Fruit fly (Drosophila melanogaster) ovary, adult (tissue): Measurements from ENCODE around the gene Pdh.

Experiments
- CG17801 ChIP-seq: fragments of 200-800 bp; optimal IDR thresholded peaks from 2 replicates; lab custom pipeline; 2019; ENCODE audit warnings: missing biosample characterization, mild to moderate bottlenecking, missing genetic modification characterization, moderate library complexity; ENCODE audit not compliant: partially characterized antibody

Pdh gene

DNA sequence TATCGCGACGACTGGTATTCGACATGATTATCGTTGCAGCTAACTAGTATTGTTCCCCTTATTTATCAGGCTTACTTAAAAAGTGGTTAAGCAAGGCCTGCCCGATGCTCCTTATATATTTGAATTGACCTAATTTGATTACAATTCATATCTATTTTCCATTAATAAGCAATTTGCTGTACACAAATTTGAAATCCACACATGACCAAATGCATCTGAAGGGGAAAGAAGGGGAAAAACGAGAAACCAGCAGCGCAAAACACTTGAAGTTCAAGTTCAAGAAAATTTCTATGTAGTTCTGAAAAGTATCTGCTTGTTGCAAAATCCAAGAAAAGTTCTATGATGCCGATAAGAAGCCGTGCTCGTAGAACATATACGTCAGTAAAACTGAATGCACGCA lies 27.4 kb downstream of the Pdh start, which contains the start of the genes CG13040 and CG13039:
Gene CG13040, minus strand, starts transcription at position 101 of the 400 bp plus-strand sequence.
Gene CG13039, minus strand, starts transcription at position 106 of the 400 bp plus-strand sequence.
- no peak for TF ChIP-seq CG17801

DNA sequence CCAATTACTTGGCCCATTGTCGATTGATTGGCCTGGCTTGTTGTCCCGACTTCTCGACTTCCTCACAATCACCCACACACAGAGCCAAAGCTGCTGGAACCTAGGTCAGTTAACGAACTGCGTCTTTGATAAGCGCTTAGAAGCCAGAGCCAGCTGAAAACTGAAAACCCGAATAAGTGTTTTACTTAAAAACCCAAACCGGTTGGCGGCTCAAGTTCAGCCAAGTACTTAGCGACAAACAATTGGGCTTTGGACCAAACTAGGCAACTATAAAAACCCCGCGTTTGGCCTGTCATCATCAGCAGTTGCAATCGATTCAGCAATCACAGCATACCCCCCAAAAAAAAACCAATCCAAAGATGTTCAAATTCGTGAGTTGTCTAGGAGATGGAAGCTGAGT lies 30.7 kb downstream of the Pdh start, which contains the start of gene CG13059:
Gene CG13059, plus strand, starts transcription at position 301 of the 400 bp plus-strand sequence.
- TF ChIP-seq CG17801 = no peak

- TF ChIP-seq CG17801 = no peak
Observed at dm6 chr3L:16321172-16321571, 32.9 kb downstream of the Pdh start, which contains the start of gene CG42718. Gene CG42718, minus strand, starts transcription at chr3L:16321272.

DNA sequence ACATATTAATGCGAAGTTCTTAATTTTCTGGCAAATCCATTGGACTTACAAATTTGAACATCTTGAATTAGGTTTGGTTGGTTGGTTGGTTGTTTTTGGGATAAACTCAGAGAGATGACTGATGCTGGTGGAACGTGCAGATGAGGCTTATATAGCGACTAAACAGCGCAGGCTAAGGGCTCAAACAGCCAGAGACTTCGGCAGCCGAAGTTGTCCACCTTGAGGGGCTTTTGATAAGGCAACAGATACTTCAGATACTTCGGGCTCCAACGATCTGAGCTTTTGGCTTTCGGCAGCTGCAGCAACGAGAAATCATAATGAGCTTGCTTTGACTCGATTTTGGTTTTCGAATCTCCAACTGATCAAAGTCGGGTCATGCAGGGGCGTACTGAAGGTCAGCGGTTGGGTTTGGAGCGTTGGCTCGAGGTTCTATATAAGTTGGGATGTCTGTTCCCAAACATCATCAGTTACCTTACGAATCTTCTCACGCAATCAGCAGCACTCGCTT lies 34.6 kb downstream of the Pdh start, which contains the start of the genes CG13041 and CG13060:
Gene CG13041, minus strand, starts transcription at position 128 of the 508 bp plus-strand sequence.
Gene CG13060, plus strand, starts transcription at position 458 of the 508 bp plus-strand sequence.
- TF ChIP-seq CG17801 = no peak

DNA sequence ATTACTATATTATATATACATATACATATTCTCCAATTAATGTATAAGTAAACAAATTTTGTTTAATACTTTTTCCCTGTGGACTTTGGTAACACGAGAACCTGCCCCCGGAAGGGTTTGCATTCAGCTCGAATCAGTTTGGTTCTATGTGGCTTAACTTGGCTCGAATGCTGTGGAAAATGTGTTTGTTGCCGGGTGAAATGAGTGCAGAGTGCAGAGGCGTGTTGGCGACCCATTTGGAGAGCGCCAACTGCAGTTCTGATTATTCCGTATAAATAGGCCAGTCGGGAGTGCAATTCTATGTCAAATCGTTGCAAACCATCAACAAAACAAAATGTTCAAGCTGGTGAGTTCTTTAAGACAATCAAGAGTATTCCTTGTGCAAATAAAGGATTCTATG lies 36.4 kb downstream of the Pdh start, which contains the start of gene Nplp3:
Gene Nplp3, plus strand, starts transcription at position 301 of the 400 bp plus-strand sequence.
- no peak for TF ChIP-seq CG17801

DNA sequence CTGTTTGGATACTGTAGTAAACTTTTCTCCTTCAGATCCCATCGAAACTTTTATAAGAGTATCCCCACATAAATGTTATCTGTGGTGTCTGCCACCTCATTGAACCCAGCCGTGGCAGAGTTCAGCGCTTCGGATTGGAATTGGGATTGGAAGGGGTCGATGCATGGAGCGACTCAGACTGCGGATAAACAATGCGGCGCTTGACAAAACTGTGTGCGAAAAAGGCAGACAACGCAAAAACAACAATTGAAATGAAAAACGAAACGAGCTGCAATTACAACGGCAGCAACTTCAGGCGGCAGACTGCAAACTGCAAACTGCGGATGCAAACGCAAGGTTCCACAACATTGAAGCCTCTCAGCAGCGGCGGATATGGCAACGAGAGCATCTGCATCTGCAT lies 40.1 kb downstream of the Pdh start, which contains the start of gene CG13062:
Gene CG13062, plus strand, starts transcription at position 301 of the 400 bp plus-strand sequence.
- TF ChIP-seq CG17801 = no peak

dm6 chr3L:16309972-16310371 lies 44.1 kb downstream of the Pdh start:
- TF ChIP-seq CG17801 = no peak

DNA sequence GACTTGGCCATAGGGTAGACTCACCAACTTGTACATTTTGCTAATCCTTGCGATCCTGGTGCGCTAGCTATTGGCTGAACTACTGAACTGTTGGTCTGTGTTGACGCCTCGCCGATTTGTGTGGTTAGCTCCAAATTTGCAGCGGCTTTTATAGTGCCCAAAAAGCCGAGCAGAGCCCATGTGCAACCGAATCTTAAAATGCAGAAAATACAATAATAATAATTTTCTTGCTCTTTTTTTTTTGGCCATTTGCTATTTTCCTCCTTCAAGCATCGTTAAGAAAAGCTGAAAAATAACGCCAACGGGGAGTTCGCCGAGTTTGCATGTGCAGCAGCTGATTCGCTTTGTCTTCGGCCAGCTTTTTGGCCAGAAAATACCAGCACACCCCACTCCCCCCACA lies 45.7 kb downstream of the Pdh start, which contains the start of gene CG13042:
Gene CG13042, minus strand, starts transcription at position 101 of the 400 bp plus-strand sequence.
- TF ChIP-seq CG17801 = no peak

DNA sequence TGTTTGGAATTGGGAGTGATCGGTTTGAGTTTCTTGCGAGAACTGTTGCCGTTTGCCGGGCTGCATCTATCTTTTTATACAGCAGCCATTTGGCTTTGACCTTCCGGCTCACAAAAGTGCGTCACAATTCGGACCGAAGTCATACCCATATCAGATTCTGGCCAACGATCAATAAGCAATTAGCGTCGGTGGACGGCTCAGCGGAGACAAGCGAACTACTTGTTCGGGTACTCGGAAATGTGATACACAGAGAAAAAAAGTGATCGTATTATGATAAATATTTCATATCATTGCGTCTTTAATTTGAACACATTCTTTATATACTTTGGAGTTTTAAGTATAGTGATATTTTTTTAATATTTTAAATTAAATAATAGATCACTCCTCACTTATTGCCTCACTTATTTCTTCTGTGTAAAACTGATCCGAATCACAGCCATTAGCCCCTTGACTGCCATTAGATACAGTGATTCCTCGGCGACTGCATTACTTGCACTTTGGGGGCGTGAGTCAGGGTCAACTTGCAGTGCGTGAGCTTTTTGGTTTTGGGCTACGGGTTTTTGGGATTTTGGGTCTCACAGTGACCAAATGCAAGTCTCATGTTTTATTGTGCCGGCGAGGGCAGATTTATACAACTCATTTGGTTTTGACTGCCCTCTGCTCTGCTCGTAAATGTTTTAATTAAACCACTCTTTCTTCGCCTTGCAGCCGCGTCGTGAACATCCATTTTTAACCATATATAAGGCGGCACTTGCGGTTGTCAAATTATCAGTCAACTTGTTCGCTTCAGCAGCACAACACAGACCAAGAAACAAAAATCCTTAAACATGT lies 48.1 kb downstream of the Pdh start, which contains the start of the genes CG13043 and CG13063:
Gene CG13043, minus strand, starts transcription at position 51 of the 831 bp plus-strand sequence.
Gene CG13063, plus strand, starts transcription at position 781 of the 831 bp plus-strand sequence.
- TF ChIP-seq CG17801 = no peak

dm6 chr3L:16303982-16304381 lies 50.1 kb downstream of the Pdh start, which contains the start of gene CG43249:
Gene CG43249, plus strand, starts transcription at chr3L:16304282.
- TF ChIP-seq CG17801 = no peak
